Fruit fly (Drosophila melanogaster) whole organism, embryonic: Measurements from ENCODE around the gene CG31797.

ENCODE experiments used
- Aef1 ChIP-seq: fragments of 200-800 bp; sonication (Bioruptor generic); IDR thresholded peaks from 3 replicates; pipeline ENCODE4 v1.3.6; 2022; ENCODE audit warnings: missing biosample characterization, missing genetic modification characterization
- Awh ChIP-seq: fragments of 200-800 bp; sonication (Bioruptor generic); IDR thresholded peaks from 2 replicates; pipeline ENCODE4, ENCODE4 v1.3.6; 2022; ENCODE audit warnings: missing biosample characterization, missing genetic modification characterization
- Bdp1 ChIP-seq: fragments of 200-800 bp; sonication (Bioruptor generic); optimal IDR thresholded peaks from 3 replicates; lab custom pipeline; 2016; ENCODE audit warnings: missing biosample characterization, missing genetic modification characterization
- CG10267 ChIP-seq: fragments of 200-800 bp; sonication (Bioruptor generic); optimal IDR thresholded peaks from 2 replicates; lab custom pipeline; 2018; ENCODE audit warnings: missing biosample characterization, mild to moderate bottlenecking, missing genetic modification characterization, moderate library complexity
- CG11696 ChIP-seq: fragments of 200-800 bp; sonication (Bioruptor generic); IDR thresholded peaks from 2 replicates; pipeline ENCODE4 v1.3.6; 2022; ENCODE audit warnings: missing biosample characterization, missing genetic modification characterization
- CG12071 ChIP-seq: fragments of 200-800 bp; sonication (Bioruptor generic); optimal IDR thresholded peaks from 3 replicates; lab custom pipeline; 2018; ENCODE audit warnings: missing biosample characterization, mild to moderate bottlenecking, missing genetic modification characterization
- CG14014 ChIP-seq: fragments of 200-800 bp; sonication (Bioruptor generic); IDR thresholded peaks from 2 replicates; pipeline ENCODE4 v1.3.6; 2022; ENCODE audit warnings: missing biosample characterization, missing genetic modification characterization
- CG15514 ChIP-seq: fragments of 200-800 bp; sonication (Bioruptor generic); optimal IDR thresholded peaks from 3 replicates; lab custom pipeline; 2017; ENCODE audit warnings: missing biosample characterization, missing genetic modification characterization, mild to moderate bottlenecking, moderate library complexity, missing genetic modification reagents
- CG1603 ChIP-seq: fragments of 200-800 bp; sonication (Bioruptor generic); optimal IDR thresholded peaks from 2 replicates; lab custom pipeline; 2019; ENCODE audit warnings: missing biosample characterization, mild to moderate bottlenecking, missing genetic modification characterization, moderate library complexity
- CG18262 ChIP-seq: fragments of 200-800 bp; optimal IDR thresholded peaks from 3 replicates; lab custom pipeline; 2019; ENCODE audit warnings: missing biosample characterization, mild to moderate bottlenecking, missing genetic modification characterization, moderate library complexity
- CG18764 ChIP-seq: fragments of 200-800 bp; sonication (Bioruptor generic); optimal IDR thresholded peaks from 3 replicates; lab custom pipeline; 2016; ENCODE audit warnings: missing biosample characterization, missing genetic modification characterization
- CG2120 ChIP-seq: fragments of 200-800 bp; sonication (Bioruptor generic); optimal IDR thresholded peaks from 3 replicates; lab custom pipeline; 2016; ENCODE audit warnings: missing biosample characterization, missing genetic modification characterization
- CG31365 ChIP-seq: fragments of 200-800 bp; sonication (Bioruptor generic); optimal IDR thresholded peaks from 2 replicates; lab custom pipeline; 2018; ENCODE audit warnings: missing biosample characterization, mild to moderate bottlenecking, missing genetic modification characterization
- CG33557 ChIP-seq: fragments of 200-800 bp; sonication (Bioruptor generic); optimal IDR thresholded peaks from 2 replicates; lab custom pipeline; 2019; ENCODE audit warnings: missing biosample characterization, mild to moderate bottlenecking, missing genetic modification characterization, moderate library complexity
- CG34422 ChIP-seq: fragments of 200-800 bp; sonication (Bioruptor generic); IDR thresholded peaks from 3 replicates; pipeline ENCODE4 v1.3.6; 2022; ENCODE audit warnings: missing biosample characterization, missing genetic modification characterization
- CG4328 ChIP-seq: fragments of 200-800 bp; sonication (Bioruptor generic); optimal IDR thresholded peaks from 3 replicates; lab custom pipeline; 2017; ENCODE audit warnings: missing biosample characterization, missing genetic modification reagents, missing genetic modification characterization
- CG6813 ChIP-seq: fragments of 200-800 bp; sonication (Bioruptor generic); optimal IDR thresholded peaks from 2 replicates; lab custom pipeline; 2017; ENCODE audit warnings: missing biosample characterization, missing genetic modification characterization, mild to moderate bottlenecking, moderate library complexity, missing genetic modification reagents
- CG7271 ChIP-seq: fragments of 200-800 bp; sonication (Bioruptor generic); optimal IDR thresholded peaks from 2 replicates; lab custom pipeline; 2018; ENCODE audit warnings: missing biosample characterization, mild to moderate bottlenecking, missing genetic modification characterization, moderate library complexity
- CG7556 ChIP-seq: fragments of 200-800 bp; sonication (Bioruptor generic); optimal IDR thresholded peaks from 2 replicates; lab custom pipeline; 2017; ENCODE audit warnings: missing biosample characterization, mild to moderate bottlenecking, missing genetic modification characterization
- CG9797 ChIP-seq: fragments of 200-800 bp; sonication (Bioruptor generic); optimal IDR thresholded peaks from 3 replicates; lab custom pipeline; 2018; ENCODE audit warnings: missing biosample characterization, mild to moderate bottlenecking, missing genetic modification characterization
- CG9932 ChIP-seq: fragments of 200-800 bp; sonication (Bioruptor generic); IDR thresholded peaks from 2 replicates; pipeline ENCODE4 v1.3.6; 2022; ENCODE audit warnings: missing biosample characterization, missing genetic modification characterization
- CkIIα-i1 ChIP-seq: fragments of 200-800 bp; sonication (Bioruptor generic); IDR thresholded peaks from 2 replicates; pipeline ENCODE4 v1.3.6; 2022; ENCODE audit warnings: missing biosample characterization, missing genetic modification characterization
- CoRest ChIP-seq: fragments of 200-800 bp; sonication (Bioruptor generic); optimal IDR thresholded peaks from 3 replicates; lab custom pipeline; 2018; ENCODE audit warnings: missing biosample characterization, mild to moderate bottlenecking, missing genetic modification characterization, moderate library complexity
- ERR ChIP-seq: fragments of 200-800 bp; sonication (Bioruptor generic); optimal IDR thresholded peaks from 2 replicates; lab custom pipeline; 2016; ENCODE audit warnings: missing biosample characterization, missing genetic modification characterization
- Hey ChIP-seq: fragments of 200-800 bp; sonication (Bioruptor generic); optimal IDR thresholded peaks from 3 replicates; lab custom pipeline; 2018; ENCODE audit warnings: missing biosample characterization, mild to moderate bottlenecking, missing genetic modification characterization
- Med ChIP-seq: fragments of 200-800 bp; sonication (Bioruptor generic); peaks from one replicate; lab custom pipeline; 2016; ENCODE audit warnings: missing biosample characterization, missing genetic modification characterization, mild to moderate bottlenecking, inconsistent platforms, moderate library complexity
- NC2α ChIP-seq: fragments of 200-800 bp; sonication (Bioruptor generic); optimal IDR thresholded peaks from 2 replicates; lab custom pipeline; 2016; ENCODE audit warnings: missing biosample characterization, missing genetic modification characterization
- NK7.1 ChIP-seq: fragments of 200-800 bp; sonication (Bioruptor generic); optimal IDR thresholded peaks from 3 replicates; lab custom pipeline; 2016; ENCODE audit warnings: missing biosample characterization, missing genetic modification characterization
- Pdp1 ChIP-seq, 2 experiments: fragments of 200-800 bp; sonication (Bioruptor generic); optimal IDR thresholded peaks; 3 replicates each; lab custom pipeline; 2016; ENCODE audit warnings: missing biosample characterization in 2 of 2, missing genetic modification characterization in 2 of 2, mild to moderate bottlenecking in 1 of 2, moderate library complexity in 1 of 2
- Ptx1 ChIP-seq: fragments of 200-800 bp; sonication (Bioruptor generic); IDR thresholded peaks from 2 replicates; pipeline ENCODE4 v1.3.6; 2022; ENCODE audit warnings: missing biosample characterization, missing genetic modification characterization
- Rfx ChIP-seq: fragments of 200-800 bp; sonication (Bioruptor generic); IDR thresholded peaks from 2 replicates; pipeline ENCODE4 v1.3.6; 2022; ENCODE audit warnings: missing biosample characterization, missing genetic modification characterization
- TFAM ChIP-seq: fragments of 200-800 bp; sonication (Bioruptor generic); optimal IDR thresholded peaks from 2 replicates; lab custom pipeline; 2017; ENCODE audit warnings: missing biosample characterization, missing genetic modification characterization, inconsistent platforms
- Vsx1 ChIP-seq: fragments of 200-800 bp; sonication (Bioruptor generic); optimal IDR thresholded peaks from 2 replicates; lab custom pipeline; 2017; ENCODE audit warnings: missing biosample characterization, mild to moderate bottlenecking, missing genetic modification characterization, missing genetic modification reagents
- Xbp1 ChIP-seq: fragments of 200-800 bp; sonication (Bioruptor generic); optimal IDR thresholded peaks from 3 replicates; lab custom pipeline; 2016; ENCODE audit warnings: missing biosample characterization, mild to moderate bottlenecking, missing genetic modification characterization
- amos ChIP-seq: fragments of 200-800 bp; sonication (Bioruptor generic); IDR thresholded peaks from 2 replicates; pipeline ENCODE4 v1.3.6; 2022; ENCODE audit warnings: missing biosample characterization, missing genetic modification characterization; ENCODE audit not compliant: partially characterized antibody
- ara ChIP-seq: fragments of 200-800 bp; sonication (Bioruptor generic); IDR thresholded peaks from 2 replicates; pipeline ENCODE4 v1.3.6; 2022; ENCODE audit warnings: missing biosample characterization, missing genetic modification characterization
- btn ChIP-seq: fragments of 200-800 bp; sonication (Bioruptor generic); optimal IDR thresholded peaks from 2 replicates; lab custom pipeline; 2016; ENCODE audit warnings: missing biosample characterization, missing genetic modification characterization
- chif ChIP-seq, 2 experiments: fragments of 200-800 bp; sonication (Bioruptor generic); optimal IDR thresholded peaks; 3 replicates each; lab custom pipeline; 2016; ENCODE audit warnings: missing biosample characterization in 2 of 2, missing genetic modification characterization in 2 of 2
- ci ChIP-seq: fragments of 200-800 bp; sonication (Bioruptor generic); IDR thresholded peaks from 3 replicates; pipeline ENCODE4 v1.3.6; 2022; ENCODE audit warnings: missing biosample characterization, missing genetic modification characterization
- da ChIP-seq: fragments of 200-800 bp; sonication (Bioruptor generic); optimal IDR thresholded peaks from 2 replicates; lab custom pipeline; 2016; ENCODE audit warnings: missing biosample characterization, missing genetic modification characterization
- dpn ChIP-seq, 2 experiments: fragments of 200-800 bp; sonication (Bioruptor generic); optimal IDR thresholded peaks; 3 replicates each; lab custom pipeline; 2016; ENCODE audit warnings: missing biosample characterization in 2 of 2, missing genetic modification characterization in 2 of 2
- gcm ChIP-seq: fragments of 200-800 bp; sonication (Bioruptor generic); optimal IDR thresholded peaks from 2 replicates; lab custom pipeline; 2019; ENCODE audit warnings: missing biosample characterization, mild to moderate bottlenecking, missing genetic modification characterization, moderate library complexity
- hkb ChIP-seq, 2 experiments: fragments of 200-800 bp in 1 of 2; fragments of >200 bp in 1 of 2; sonication (Bioruptor generic) in 1 of 2; IDR thresholded peaks in 1 of 2; optimal IDR thresholded peaks in 1 of 2; 2 replicates each; pipeline versions ENCODE4 v1.3.6 to Lab custom; 2017 to 2022; ENCODE audit warnings: missing biosample characterization in 1 of 2, missing genetic modification characterization in 1 of 2
- lola ChIP-seq, 3 experiments: fragments of >200 bp in 2 of 3; fragments of 200-800 bp in 1 of 3; sonication (Bioruptor generic) in 1 of 3; optimal IDR thresholded peaks; 2 replicates each; lab custom pipeline; 2017 to 2019; ENCODE audit warnings: missing biosample characterization in 3 of 3, missing genetic modification characterization in 3 of 3, mild to moderate bottlenecking in 1 of 3, moderate library complexity in 1 of 3
- pb ChIP-seq: fragments of 200-800 bp; sonication (Bioruptor generic); optimal IDR thresholded peaks from 3 replicates; lab custom pipeline; 2016; ENCODE audit warnings: missing biosample characterization, missing genetic modification characterization
- pros ChIP-seq: fragments of 200-800 bp; sonication (Bioruptor generic); optimal IDR thresholded peaks from 3 replicates; lab custom pipeline; 2019; ENCODE audit warnings: missing biosample characterization, mild to moderate bottlenecking, missing genetic modification characterization, moderate library complexity
- shn ChIP-seq: fragments of 200-800 bp; sonication (Bioruptor generic); optimal IDR thresholded peaks from 3 replicates; lab custom pipeline; 2016; ENCODE audit warnings: missing biosample characterization, missing genetic modification characterization
- sob ChIP-seq: fragments of 200-800 bp; sonication (Bioruptor generic); IDR thresholded peaks from 2 replicates; pipeline ENCODE4 v1.3.6; 2022; ENCODE audit warnings: missing biosample characterization, missing genetic modification characterization
- trh ChIP-seq: fragments of 200-800 bp; sonication (Bioruptor generic); optimal IDR thresholded peaks from 2 replicates; lab custom pipeline; 2016; ENCODE audit warnings: missing biosample characterization, missing genetic modification characterization
- unpg ChIP-seq: fragments of 200-800 bp; sonication (Bioruptor generic); optimal IDR thresholded peaks from 3 replicates; lab custom pipeline; 2018; ENCODE audit warnings: missing biosample characterization, mild to moderate bottlenecking, missing genetic modification characterization, moderate library complexity

Gene CG31797

DNA sequence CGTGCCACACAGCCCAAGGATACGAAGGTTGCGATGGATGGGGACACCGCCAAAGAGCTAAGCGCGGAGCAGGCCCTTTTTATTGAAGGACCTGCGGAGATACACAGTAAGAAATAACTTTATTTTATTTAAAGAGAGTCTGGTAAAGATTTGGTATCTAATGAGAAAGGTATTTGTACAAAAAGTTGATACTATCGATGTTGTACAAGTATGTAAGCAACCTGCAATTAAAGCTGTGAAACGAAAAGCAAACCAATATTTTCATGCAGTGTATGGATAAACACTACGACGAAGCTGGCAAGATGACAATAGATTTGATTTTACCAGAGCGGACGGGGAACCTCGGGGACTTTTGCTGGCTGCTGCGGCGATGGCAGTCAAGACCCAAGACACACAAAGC, 28.7 kb downstream of the CG31797 start (continued):
- peak; percentile 46; the same call in 1 of the 3 replicates for TF ChIP-seq ci
- TF ChIP-seq hkb (optimal IDR thresholded peaks at IDR 0.05; lab: Kevin White, UChicago) = no peak
- TF ChIP-seq hkb (GFP tag; IDR thresholded peaks at IDR 0.05; lab: Robert Waterston, UW) = peak; percentile 46
- TF ChIP-seq chif (GFP tag; optimal IDR thresholded peaks at IDR 0.05; lab: Kevin White, UChicago) = peak in 1 of 2 experiments; percentile 56
- no peak for TF ChIP-seq amos
- TF ChIP-seq TFAM = no peak
- TF ChIP-seq CG4328 (GFP tag; lab: Kevin White, UChicago) = no peak
- TF ChIP-seq CG1603 (tag; lab: Kevin White, UChicago) = peak; percentile 48
- TF ChIP-seq btn = no peak
- 0 out of 2 replicates have a peak, but pooled peaks have one; percentile 24 for TF ChIP-seq ara
- no peak for TF ChIP-seq NK7.1 (GFP tag; lab: Kevin White, UChicago)
- no peak for TF ChIP-seq CG34422 (GFP tag; lab: Robert Waterston, UW)
- peak; percentile 79 for TF ChIP-seq Med
- 0 out of 2 replicates have a peak, but pooled peaks have one; percentile 33 for TF ChIP-seq CG11696
- TF ChIP-seq Ptx1 (GFP tag; lab: Robert Waterston, UW) = peak; percentile 16; the same call in 1 of the 2 replicates
- peak; percentile 18; the same call in 1 of the 2 replicates for TF ChIP-seq CG9932 (GFP tag; lab: Robert Waterston, UW)
- peak; percentile 12 for TF ChIP-seq Xbp1
- peak in 1 of 3 experiments; percentile 12 for TF ChIP-seq lola (GFP tag; optimal IDR thresholded peaks at IDR 0.05; lab: Kevin White, UChicago)
- TF ChIP-seq CG2120 = peak; percentile 63
- TF ChIP-seq da (GFP tag; lab: Kevin White, UChicago) = no peak
- TF ChIP-seq CG6813 (GFP tag; lab: Kevin White, UChicago) = no peak
- no peak for TF ChIP-seq CG31365 (tag; lab: Kevin White, UChicago)
- no peak for TF ChIP-seq Hey (tag; lab: Kevin White, UChicago)
- TF ChIP-seq gcm (GFP tag; lab: Kevin White, UChicago) = peak; percentile 5
- peak; percentile 40 for TF ChIP-seq unpg (GFP tag; lab: Kevin White, UChicago)
- TF ChIP-seq Aef1 (GFP tag; lab: Robert Waterston, UW) = peak; percentile 28; the same call in 1 of the 3 replicates
- TF ChIP-seq dpn (GFP tag; optimal IDR thresholded peaks at IDR 0.05; lab: Kevin White, UChicago) = peak in 1 of 2 experiments; percentile 5
- peak; percentile 7 for TF ChIP-seq CG15514 (GFP tag; lab: Kevin White, UChicago)
- TF ChIP-seq CoRest = peak; percentile 47
- TF ChIP-seq shn (GFP tag; lab: Kevin White, UChicago) = no peak
- TF ChIP-seq ERR (GFP tag; lab: Kevin White, UChicago) = no peak
- TF ChIP-seq Awh (GFP tag; lab: Robert Waterston, UW) = no peak
- no peak for TF ChIP-seq CkIIα-i1 (GFP tag; lab: Robert Waterston, UW)
- TF ChIP-seq Bdp1 (GFP tag; lab: Kevin White, UChicago) = peak; percentile 1
- TF ChIP-seq Rfx (GFP tag; lab: Robert Waterston, UW) = peak; percentile 46; the same call in 1 of the 2 replicates
- no peak for TF ChIP-seq CG7271 (tag; lab: Kevin White, UChicago)
- no peak for TF ChIP-seq Vsx1 (GFP tag; lab: Kevin White, UChicago)
- TF ChIP-seq CG10267 (tag; lab: Kevin White, UChicago) = no peak
- no peak for TF ChIP-seq CG9797 (GFP tag; lab: Kevin White, UChicago)
- TF ChIP-seq CG7556 (GFP tag; lab: Kevin White, UChicago) = peak; percentile 47
- TF ChIP-seq Pdp1 (GFP tag; optimal IDR thresholded peaks at IDR 0.05; lab: Kevin White, UChicago) = peak in 1 of 2 experiments; percentile 12
- peak; percentile 39 for TF ChIP-seq sob
- no peak for TF ChIP-seq CG12071 (GFP tag; lab: Kevin White, UChicago)
- TF ChIP-seq pros (GFP tag; lab: Kevin White, UChicago) = no peak
- no peak for TF ChIP-seq CG18764 (GFP tag; lab: Kevin White, UChicago)
- no peak for TF ChIP-seq pb
- no peak for TF ChIP-seq trh
- peak; percentile 37; the same call in 1 of the 2 replicates for TF ChIP-seq CG14014
- TF ChIP-seq CG33557 (GFP tag; lab: Kevin White, UChicago) = no peak
- TF ChIP-seq CG18262 (tag; lab: Kevin White, UChicago) = peak; percentile 33
- TF ChIP-seq NC2α = no peak
